Worm (Caenorhabditis elegans) whole organism, mixed stage, embryonic: Measurements from ENCODE around the gene marc-1.

Experiments used
- M03D4.4 ChIP-seq: sonication (generic microtip); optimal IDR thresholded peaks from 2 replicates; lab custom pipeline; 2017; ENCODE audit warnings: mild to moderate bottlenecking, missing genetic modification characterization, missing compliant biosample characterization
- bed-3 ChIP-seq: fragments of 200-800 bp; sonication (Bioruptor generic); optimal IDR thresholded peaks from 3 replicates; lab custom pipeline; 2018; ENCODE audit warnings: mild to moderate bottlenecking, missing genetic modification characterization, moderate library complexity, missing compliant biosample characterization
- blmp-1 ChIP-seq: fragments of 150-350 bp; optimal IDR thresholded peaks from 2 replicates; lab custom pipeline; 2014; ENCODE audit warnings: missing biosample characterization, missing genetic modification characterization
- ceh-43 ChIP-seq: fragments of 200-800 bp; sonication (Bioruptor generic); optimal IDR thresholded peaks from 2 replicates; lab custom pipeline; 2018; ENCODE audit warnings: mild to moderate bottlenecking, missing genetic modification characterization, moderate library complexity, missing compliant biosample characterization
- ceh-83 ChIP-seq: fragments of 200-800 bp; sonication (Bioruptor generic); optimal IDR thresholded peaks from 2 replicates; lab custom pipeline; 2018; ENCODE audit warnings: mild to moderate bottlenecking, missing genetic modification characterization, missing compliant biosample characterization
- ces-1 ChIP-seq: fragments of 150-350 bp; optimal IDR thresholded peaks from 2 replicates; lab custom pipeline; 2014; ENCODE audit warnings: missing biosample characterization, missing genetic modification reagents, missing genetic modification characterization
- drap-1 ChIP-seq: fragments of 200-800 bp; sonication (Bioruptor generic); optimal IDR thresholded peaks from 3 replicates; lab custom pipeline; 2018; ENCODE audit warnings: mild to moderate bottlenecking, missing genetic modification characterization, missing compliant biosample characterization
- elt-1 ChIP-seq: sonication (generic microtip); optimal IDR thresholded peaks from 2 replicates; lab custom pipeline; 2017; ENCODE audit warnings: missing genetic modification characterization, mild to moderate bottlenecking, missing compliant biosample characterization, antibody characterized with exemption, moderate library complexity, borderline replicate concordance; ENCODE audit not compliant: insufficient read depth
- flh-1 ChIP-seq: fragments of 200-800 bp; sonication (Bioruptor generic); optimal IDR thresholded peaks from 2 replicates; lab custom pipeline; 2018; ENCODE audit warnings: mild to moderate bottlenecking, missing genetic modification characterization, moderate library complexity, missing compliant biosample characterization
- ham-2 ChIP-seq: fragments of 200-800 bp; sonication (Bioruptor generic); optimal IDR thresholded peaks from 2 replicates; lab custom pipeline; 2018; ENCODE audit warnings: mild to moderate bottlenecking, missing genetic modification characterization, missing compliant biosample characterization
- hlh-1 ChIP-seq: fragments of 150-350 bp; optimal IDR thresholded peaks from 2 replicates; lab custom pipeline; 2014; ENCODE audit warnings: missing biosample characterization, missing genetic modification reagents, missing genetic modification characterization
- lin-32 ChIP-seq: fragments of 200-800 bp; sonication (Bioruptor generic); optimal IDR thresholded peaks from 2 replicates; lab custom pipeline; 2018; ENCODE audit warnings: mild to moderate bottlenecking, missing genetic modification characterization, missing compliant biosample characterization
- lsy-2 ChIP-seq: fragments of 150-350 bp; optimal IDR thresholded peaks from 2 replicates; lab custom pipeline; 2014; ENCODE audit warnings: missing biosample characterization, missing genetic modification characterization
- mep-1 ChIP-seq: fragments of 150-350 bp; optimal IDR thresholded peaks from 2 replicates; lab custom pipeline; 2017; ENCODE audit warnings: missing biosample characterization, missing genetic modification reagents, missing genetic modification characterization, inconsistent platforms
- mls-2 ChIP-seq: sonication (generic microtip); optimal IDR thresholded peaks from 2 replicates; lab custom pipeline; 2016; ENCODE audit warnings: mild to moderate bottlenecking, missing genetic modification characterization, moderate library complexity, missing compliant biosample characterization
- nhr-12 ChIP-seq: fragments of 150-350 bp; optimal IDR thresholded peaks from 2 replicates; lab custom pipeline; 2014; ENCODE audit warnings: missing biosample characterization, missing genetic modification characterization
- nhr-2 ChIP-seq: fragments of 150-350 bp; optimal IDR thresholded peaks from 2 replicates; lab custom pipeline; 2014; ENCODE audit warnings: missing biosample characterization, missing genetic modification characterization
- nhr-237 ChIP-seq: fragments of 150-350 bp; optimal IDR thresholded peaks from 2 replicates; lab custom pipeline; 2014; ENCODE audit warnings: missing biosample characterization, missing genetic modification characterization
- nhr-76 ChIP-seq: sonication (generic microtip); optimal IDR thresholded peaks from 2 replicates; lab custom pipeline; 2017; ENCODE audit warnings: missing biosample characterization, missing genetic modification characterization
- pha-4 ChIP-seq: fragments of 150-350 bp; optimal IDR thresholded peaks from 2 replicates; lab custom pipeline; 2018; ENCODE audit warnings: missing biosample characterization, missing genetic modification reagents, missing genetic modification characterization
- snpc-4 ChIP-seq: fragments of 150-350 bp; optimal IDR thresholded peaks from 2 replicates; lab custom pipeline; 2014; ENCODE audit warnings: missing biosample characterization, missing genetic modification characterization
- sptf-1 ChIP-seq: sonication (generic microtip); optimal IDR thresholded peaks from 2 replicates; lab custom pipeline; 2017; ENCODE audit warnings: mild to moderate bottlenecking, missing genetic modification characterization, moderate library complexity, missing compliant biosample characterization
- tbx-8 ChIP-seq: fragments of 200-800 bp; sonication (Bioruptor generic); optimal IDR thresholded peaks from 2 replicates; lab custom pipeline; 2018; ENCODE audit warnings: mild to moderate bottlenecking, missing genetic modification characterization, moderate library complexity, missing compliant biosample characterization
- unc-120 ChIP-seq: sonication (generic microtip); optimal IDR thresholded peaks from 2 replicates; lab custom pipeline; 2017; ENCODE audit warnings: missing genetic modification characterization, missing compliant biosample characterization; ENCODE audit not compliant: poor library complexity, severe bottlenecking
- zip-8 ChIP-seq: fragments of 150-350 bp; optimal IDR thresholded peaks from 2 replicates; lab custom pipeline; 2014; ENCODE audit warnings: missing biosample characterization, missing genetic modification characterization
- ztf-11 ChIP-seq: fragments of 150-350 bp; optimal IDR thresholded peaks from 2 replicates; lab custom pipeline; 2014; ENCODE audit warnings: missing biosample characterization, missing genetic modification characterization

Gene marc-1

ce11 chrV:9767941-9768340 lies 28.4 kb downstream of the marc-1 start:
- TF ChIP-seq ces-1 (GFP tag; lab: Kevin White, UChicago) (peak; percentile 100), tbx-8 (GFP tag; lab: Kevin White, UChicago) (no peak), unc-120 (tag; lab: Kevin White, UChicago) (no peak), mls-2 (tag; lab: Kevin White, UChicago) (no peak), nhr-237 (no peak), ceh-43 (GFP tag; lab: Kevin White, UChicago) (no peak), zip-8 (tag; lab: Kevin White, UChicago) (peak; percentile 50), sptf-1 (tag; lab: Kevin White, UChicago) (no peak), pha-4 (tag; lab: Kevin White, UChicago) (no peak), bed-3 (no peak)

- TF ChIP-seq nhr-2 (tag; lab: Kevin White, UChicago) (no peak), tbx-8 (GFP tag; lab: Kevin White, UChicago) (no peak), ces-1 (GFP tag; lab: Kevin White, UChicago) (peak; percentile 100), blmp-1 (tag; lab: Kevin White, UChicago) (no peak), mls-2 (tag; lab: Kevin White, UChicago) (no peak)
Observed at ce11 chrV:9768828-9769778, 29.6 kb downstream of the marc-1 start, which contains the start of gene unc-42. TSS of gene unc-42 (minus strand) at chrV:9769391.

ce11 chrV:9771311-9771710 lies 31.8 kb downstream of the marc-1 start:
- TF ChIP-seq ces-1 (GFP tag; lab: Kevin White, UChicago), result peak; percentile 90
- TF ChIP-seq zip-8 (tag; lab: Kevin White, UChicago), result no peak
- TF ChIP-seq, all 35 proteins: peak for 1

- TF ChIP-seq blmp-1 (tag; lab: Kevin White, UChicago) (no peak), ces-1 (GFP tag; lab: Kevin White, UChicago) (peak; percentile 99), nhr-76 (no peak)
- TF ChIP-seq, all 35 proteins: peak for 1
Observed at ce11 chrV:9771970-9772369, 32.5 kb downstream of the marc-1 start, which contains the start of gene F46B6.2. TSS of gene F46B6.2 (plus strand) at chrV:9772285.

ce11 chrV:9775734-9776133 lies 36.2 kb downstream of the marc-1 start, which contains the start of gene F46B6.12:
TSS of gene F46B6.12 (minus strand) at chrV:9775834.
- no peak for TF ChIP-seq zip-8 (tag; lab: Kevin White, UChicago)
- TF ChIP-seq hlh-1 (tag; lab: Kevin White, UChicago), result no peak
- no peak for TF ChIP-seq pha-4 (tag; lab: Kevin White, UChicago)
- TF ChIP-seq blmp-1 (tag; lab: Kevin White, UChicago), result no peak
- no peak for TF ChIP-seq nhr-2 (tag; lab: Kevin White, UChicago)
- TF ChIP-seq ceh-83 (GFP tag; lab: Kevin White, UChicago), result no peak
- TF ChIP-seq nhr-76, result no peak
- TF ChIP-seq ztf-11 (tag; lab: Kevin White, UChicago), result no peak
- TF ChIP-seq M03D4.4 (tag; lab: Kevin White, UChicago), result no peak
- TF ChIP-seq lin-32 (GFP tag; lab: Kevin White, UChicago), result no peak
- TF ChIP-seq drap-1 (GFP tag; lab: Kevin White, UChicago), result no peak
- TF ChIP-seq mep-1, result no peak
- no peak for TF ChIP-seq tbx-8 (GFP tag; lab: Kevin White, UChicago)
- TF ChIP-seq elt-1 (tag; lab: Kevin White, UChicago), result no peak
- TF ChIP-seq ham-2 (GFP tag; lab: Kevin White, UChicago), result no peak
- TF ChIP-seq ces-1 (GFP tag; lab: Kevin White, UChicago), result no peak
- no peak for TF ChIP-seq flh-1
- TF ChIP-seq, all 35 proteins: peak for 0

ce11 chrV:9777645-9778044 lies 38.1 kb downstream of the marc-1 start, which contains the start of gene smg-4:
TSS of gene smg-4 (minus strand) at chrV:9777745.
- no peak for TF ChIP-seq ces-1 (GFP tag; lab: Kevin White, UChicago)
- no peak for TF ChIP-seq nhr-76
- no peak for TF ChIP-seq hlh-1 (tag; lab: Kevin White, UChicago)
- TF ChIP-seq zip-8 (tag; lab: Kevin White, UChicago), result no peak
- no peak for TF ChIP-seq elt-1 (tag; lab: Kevin White, UChicago)
- no peak for TF ChIP-seq nhr-12 (tag; lab: Kevin White, UChicago)
- TF ChIP-seq ham-2 (GFP tag; lab: Kevin White, UChicago), result no peak
- TF ChIP-seq unc-120 (tag; lab: Kevin White, UChicago), result no peak
- TF ChIP-seq drap-1 (GFP tag; lab: Kevin White, UChicago), result no peak
- no peak for TF ChIP-seq sptf-1 (tag; lab: Kevin White, UChicago)
- no peak for TF ChIP-seq bed-3
- no peak for TF ChIP-seq M03D4.4 (tag; lab: Kevin White, UChicago)
- TF ChIP-seq lsy-2 (tag; lab: Kevin White, UChicago), result no peak
- TF ChIP-seq ceh-83 (GFP tag; lab: Kevin White, UChicago), result no peak
- TF ChIP-seq flh-1, result no peak
- no peak for TF ChIP-seq mep-1
- TF ChIP-seq snpc-4, result no peak
